Worm (Caenorhabditis elegans) whole organism, early embryonic: ENCODE measurements around the gene F53F8.3.

Experiments
- scrt-1 ChIP-seq: fragments of 200-800 bp; sonication (Bioruptor generic); IDR thresholded peaks from 2 replicates; pipeline ENCODE4 v1.3.6; 2022; ENCODE audit warnings: missing genetic modification characterization, missing compliant biosample characterization
- tbx-37 ChIP-seq: fragments of 200-800 bp; sonication (Bioruptor generic); conservative IDR thresholded peaks from 2 replicates; pipeline ENCODE4 v1.3.6; 2022; ENCODE audit warnings: missing genetic modification reagents, missing genetic modification characterization, missing compliant biosample characterization

DNA sequence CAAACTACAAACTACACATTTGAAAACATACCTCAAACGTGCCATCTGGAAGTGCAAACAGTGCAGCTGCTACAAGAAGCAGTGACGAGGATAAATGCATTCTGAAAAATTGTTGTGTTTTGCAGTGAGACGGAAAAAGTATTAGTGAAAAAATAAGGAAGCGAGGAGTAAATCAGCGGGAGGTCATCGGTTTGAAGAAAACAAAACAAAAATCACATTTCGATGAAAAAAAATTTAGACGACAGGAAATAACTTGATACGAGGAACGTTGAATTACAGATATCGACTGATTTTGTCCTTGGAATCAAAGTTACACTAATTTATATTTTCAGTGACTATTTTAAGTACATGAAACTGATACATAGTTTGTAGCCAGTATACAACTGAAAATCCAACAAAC lies 2.3 kb upstream of the F53F8.3 start, which contains the start of gene F53F8.4:
- no peak for TF ChIP-seq scrt-1
- no peak for TF ChIP-seq tbx-37
